Worm (Caenorhabditis elegans) whole organism, young adult: Measurements from ENCODE around the gene rme-1.

Experiments
- aptf-2 ChIP-seq: fragments of 200-800 bp; sonication (Bioruptor generic); conservative IDR thresholded peaks from 2 replicates; pipeline ENCODE4 v1.3.6; 2022; ENCODE audit warnings: missing genetic modification reagents, missing genetic modification characterization, missing compliant biosample characterization
- cebp-1 ChIP-seq, 2 experiments: fragments of 200-800 bp in 1 of 2; sonication (Bioruptor generic) in 1 of 2; sonication (generic microtip) in 1 of 2; IDR thresholded peaks in 1 of 2; optimal IDR thresholded peaks in 1 of 2; 2 replicates each; pipeline versions ENCODE4 v1.3.6 to Lab custom; 2017 to 2022; ENCODE audit warnings: missing compliant biosample characterization in 2 of 2, missing genetic modification characterization in 2 of 2, mild to moderate bottlenecking in 1 of 2, missing genetic modification reagents in 1 of 2, moderate library complexity in 1 of 2
- efl-1 ChIP-seq: fragments of 150-350 bp; optimal IDR thresholded peaks from 2 replicates; lab custom pipeline; 2014; ENCODE audit warnings: missing biosample characterization, missing genetic modification reagents, missing genetic modification characterization
- hmg-1.2 ChIP-seq: fragments of 200-800 bp; sonication (Bioruptor generic); IDR thresholded peaks from 2 replicates; pipeline ENCODE4 v1.3.6; 2022; ENCODE audit warnings: missing genetic modification reagents, missing genetic modification characterization, missing compliant biosample characterization
- pha-4 ChIP-seq: fragments of 150-350 bp; sonication (generic microtip); optimal IDR thresholded peaks from 2 replicates; lab custom pipeline; 2014; ENCODE audit warnings: missing biosample characterization, missing genetic modification reagents, missing genetic modification characterization
- rpc-1 ChIP-seq, 2 experiments: fragments of 150-350 bp in 1 of 2; sonication (generic microtip) in 1 of 2; optimal IDR thresholded peaks; 2 replicates each; lab custom pipeline; 2014 to 2018; ENCODE audit warnings: missing biosample characterization in 1 of 2, missing genetic modification characterization in 1 of 2, missing genetic modification reagents in 1 of 2, missing genotype in 1 of 2
- tlf-1 ChIP-seq: fragments of 200-800 bp; sonication (Bioruptor generic); optimal IDR thresholded peaks from 2 replicates; lab custom pipeline; 2018; ENCODE audit warnings: mild to moderate bottlenecking, missing genetic modification characterization, missing compliant biosample characterization
- unc-62 ChIP-seq: fragments of 150-350 bp; optimal IDR thresholded peaks from 2 replicates; lab custom pipeline; 2014; ENCODE audit warnings: missing biosample characterization, missing genetic modification reagents, missing genetic modification characterization

DNA sequence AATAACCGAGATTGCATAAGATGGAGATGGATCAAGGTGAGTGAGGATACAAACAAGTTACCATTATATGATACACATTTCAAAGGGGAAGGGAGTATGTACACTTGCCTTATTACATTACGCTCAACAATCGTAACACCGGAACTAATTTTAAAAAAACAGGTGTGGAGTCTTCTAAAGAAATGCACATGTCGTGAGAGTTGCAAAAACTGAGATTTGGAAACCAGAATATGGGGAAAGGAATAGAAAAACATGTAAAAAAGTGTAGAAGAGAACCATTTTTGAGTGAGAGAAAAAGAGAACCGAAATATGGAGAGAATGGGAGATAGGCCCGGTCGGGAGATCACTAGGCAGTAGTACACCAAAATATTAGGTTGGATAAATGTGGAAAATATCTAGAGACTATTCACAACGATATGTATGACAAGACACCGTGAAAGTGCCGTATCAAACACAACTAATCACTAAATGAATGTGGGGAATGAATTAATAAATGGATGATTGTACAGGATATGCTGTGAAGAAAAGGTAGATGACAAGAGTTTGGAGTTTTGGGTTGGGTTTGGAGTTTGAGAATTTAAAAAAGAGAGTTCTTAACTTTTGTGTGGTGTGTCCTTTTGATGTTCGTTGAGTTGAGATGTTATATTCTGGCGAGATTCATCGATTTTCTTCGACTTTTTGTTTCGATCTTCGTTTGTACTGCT lies 14.8 kb downstream of the rme-1 start:
- TF ChIP-seq pha-4 (tag; lab: Kevin White, UChicago) (no peak), cebp-1 (GFP tag; IDR thresholded peaks at IDR 0.05; lab: Robert Waterston, UW) (no peak), cebp-1 (tag; optimal IDR thresholded peaks at IDR 0.05; lab: Kevin White, UChicago) (no peak), unc-62 (GFP tag; lab: Kevin White, UChicago) (no peak), hmg-1.2 (GFP tag; lab: Robert Waterston, UW) (no peak), efl-1 (GFP tag; lab: Kevin White, UChicago) (no peak), rpc-1 (optimal IDR thresholded peaks at IDR 0.05; lab: Kevin White, UChicago) (no peak), rpc-1 (tag; optimal IDR thresholded peaks at IDR 0.05; lab: Kevin White, UChicago) (no peak), tlf-1 (no peak), aptf-2 (GFP tag; lab: Robert Waterston, UW) (no peak)
